Fruit fly (Drosophila melanogaster) whole organism, adult: Measurements from ENCODE around the gene CG17027.

Experiments
- CG11617 ChIP-seq: fragments of 200-800 bp; sonication (Bioruptor generic); optimal IDR thresholded peaks from 2 replicates; lab custom pipeline; 2017; ENCODE audit warnings: mild to moderate bottlenecking, missing biosample characterization, missing genetic modification reagents, missing genetic modification characterization
- CG12768 ChIP-seq: fragments of 200-800 bp; sonication (Bioruptor generic); optimal IDR thresholded peaks from 2 replicates; lab custom pipeline; 2017; ENCODE audit warnings: missing biosample characterization, missing genetic modification characterization, mild to moderate bottlenecking, moderate library complexity, missing genetic modification reagents
- CG14711 ChIP-seq: fragments of 200-800 bp; sonication (Bioruptor generic); optimal IDR thresholded peaks from 2 replicates; lab custom pipeline; 2018; ENCODE audit warnings: missing biosample characterization, mild to moderate bottlenecking, missing genetic modification characterization, moderate library complexity
- CG1620 ChIP-seq: fragments of 200-800 bp; sonication (Bioruptor generic); optimal IDR thresholded peaks from 2 replicates; lab custom pipeline; 2016; ENCODE audit warnings: missing biosample characterization, missing genetic modification characterization
- CG33017 ChIP-seq: fragments of 200-800 bp; sonication (Bioruptor generic); optimal IDR thresholded peaks from 2 replicates; lab custom pipeline; 2018; ENCODE audit warnings: missing biosample characterization, mild to moderate bottlenecking, missing genetic modification characterization, moderate library complexity
- CG5204 ChIP-seq: fragments of 200-800 bp; sonication (Bioruptor generic); optimal IDR thresholded peaks from 2 replicates; lab custom pipeline; 2016; ENCODE audit warnings: missing biosample characterization, missing genetic modification characterization
- CG7045 ChIP-seq: fragments of 200-800 bp; sonication (Bioruptor generic); optimal IDR thresholded peaks from 2 replicates; lab custom pipeline; 2017; ENCODE audit warnings: missing biosample characterization, mild to moderate bottlenecking, missing genetic modification characterization
- CG7101 ChIP-seq: fragments of 200-800 bp; sonication (Bioruptor generic); optimal IDR thresholded peaks from 2 replicates; lab custom pipeline; 2018; ENCODE audit warnings: missing biosample characterization, mild to moderate bottlenecking, missing genetic modification characterization, moderate library complexity
- Clk ChIP-seq: fragments of 200-800 bp; sonication (Bioruptor generic); optimal IDR thresholded peaks from 2 replicates; lab custom pipeline; 2017; ENCODE audit warnings: missing biosample characterization, missing genetic modification characterization
- Crg-1 ChIP-seq: fragments of 200-800 bp; sonication (Bioruptor generic); optimal IDR thresholded peaks from 2 replicates; lab custom pipeline; 2016; ENCODE audit warnings: missing biosample characterization, missing genetic modification characterization
- Hr96 ChIP-seq: fragments of 200-800 bp; sonication (Bioruptor generic); optimal IDR thresholded peaks from 2 replicates; lab custom pipeline; 2016; ENCODE audit warnings: missing biosample characterization, missing genetic modification characterization
- Mnt ChIP-seq: fragments of 200-800 bp; sonication (Bioruptor generic); optimal IDR thresholded peaks from 2 replicates; lab custom pipeline; 2016; ENCODE audit warnings: missing biosample characterization, mild to moderate bottlenecking, missing genetic modification characterization
- bab1 ChIP-seq: fragments of 200-800 bp; sonication (Bioruptor generic); optimal IDR thresholded peaks from 3 replicates; lab custom pipeline; 2019; ENCODE audit warnings: missing biosample characterization, mild to moderate bottlenecking, missing genetic modification characterization, moderate library complexity
- cic ChIP-seq: fragments of 200-800 bp; sonication (Bioruptor generic); optimal IDR thresholded peaks from 2 replicates; lab custom pipeline; 2017; ENCODE audit warnings: missing biosample characterization, mild to moderate bottlenecking, missing genetic modification characterization, moderate library complexity
- cnc ChIP-seq, 2 experiments: fragments of >200 bp; optimal IDR thresholded peaks; 2 replicates each; lab custom pipeline; 2017
- kay ChIP-seq: fragments of 200-800 bp; sonication (Bioruptor generic); peaks from one replicate; lab custom pipeline; 2016; ENCODE audit warnings: missing biosample characterization, missing genetic modification characterization, borderline replicate concordance
- ovo ChIP-seq: fragments of 200-800 bp; sonication (Bioruptor generic); optimal IDR thresholded peaks from 2 replicates; lab custom pipeline; 2016; ENCODE audit warnings: missing biosample characterization, missing genetic modification characterization
- pad ChIP-seq: fragments of 200-800 bp; sonication (Bioruptor generic); optimal IDR thresholded peaks from 3 replicates; lab custom pipeline; 2017; ENCODE audit warnings: missing biosample characterization, missing genetic modification characterization, mild to moderate bottlenecking, moderate library complexity, missing genetic modification reagents
- tj ChIP-seq: fragments of 200-800 bp; sonication (Bioruptor generic); optimal IDR thresholded peaks from 3 replicates; lab custom pipeline; 2017; ENCODE audit warnings: missing biosample characterization, mild to moderate bottlenecking, missing genetic modification characterization, moderate library complexity
- toe ChIP-seq: fragments of 200-800 bp; sonication (Bioruptor generic); optimal IDR thresholded peaks from 2 replicates; lab custom pipeline; 2016; ENCODE audit warnings: missing biosample characterization, missing genetic modification characterization

CG17027 gene

DNA sequence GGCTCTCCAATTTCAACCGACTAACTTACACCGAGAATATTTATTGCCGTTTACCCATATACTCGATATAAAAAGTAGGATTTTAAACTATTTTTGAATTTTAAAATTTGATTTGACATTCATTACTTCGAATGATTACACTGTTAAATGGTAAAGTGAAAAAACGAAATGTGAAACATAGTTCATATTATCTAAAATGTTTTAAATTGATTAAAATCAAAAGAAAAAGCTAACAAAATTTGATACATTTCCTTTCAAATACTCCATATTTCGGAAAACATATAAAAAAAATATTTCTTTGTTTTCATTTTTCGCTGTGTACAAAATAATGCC lies 38.3 kb downstream of the CG17027 start:
- TF ChIP-seq CG1620 (GFP tag; lab: Kevin White, UChicago): no peak
- no peak for TF ChIP-seq CG11617
- no peak for TF ChIP-seq kay (GFP tag; lab: Kevin White, UChicago)
- no peak for TF ChIP-seq Hr96 (GFP tag; lab: Kevin White, UChicago)
- no peak for TF ChIP-seq CG7101 (tag; lab: Kevin White, UChicago)
- no peak for TF ChIP-seq cic (GFP tag; lab: Kevin White, UChicago)
- no peak for TF ChIP-seq CG5204
- TF ChIP-seq CG33017: no peak
- no peak for TF ChIP-seq Crg-1 (GFP tag; lab: Kevin White, UChicago)
- no peak for TF ChIP-seq bab1
- TF ChIP-seq CG12768 (GFP tag; lab: Kevin White, UChicago): no peak
- no peak for TF ChIP-seq Mnt (GFP tag; lab: Kevin White, UChicago)
- no peak for TF ChIP-seq pad

DNA sequence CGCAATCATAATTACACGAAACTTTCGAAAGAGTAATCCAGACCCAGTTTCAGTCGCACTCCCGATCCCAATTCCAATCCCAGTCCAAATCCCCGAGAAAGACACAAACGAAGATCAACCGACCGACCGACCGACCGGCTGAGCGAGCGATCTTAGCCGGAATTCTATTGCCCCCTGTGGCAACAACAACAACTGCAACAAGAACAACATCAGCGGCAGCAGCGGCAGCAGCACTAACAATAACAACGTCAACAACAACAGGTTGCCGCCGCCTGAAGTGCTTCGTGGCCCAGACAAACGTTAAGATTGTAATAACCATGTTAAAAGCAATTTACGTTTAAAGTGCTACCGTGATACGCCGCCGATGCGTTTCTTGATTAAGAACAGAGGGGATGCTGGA lies 38.8 kb downstream of the CG17027 start:
- TF ChIP-seq tj (GFP tag; lab: Kevin White, UChicago) (no peak), CG14711 (tag; lab: Kevin White, UChicago) (no peak), CG7045 (GFP tag; lab: Kevin White, UChicago) (no peak), cnc (optimal IDR thresholded peaks at IDR 0.05; lab: Kevin White, UChicago) (no peak), CG7101 (tag; lab: Kevin White, UChicago) (no peak), CG33017 (no peak), bab1 (no peak), CG12768 (GFP tag; lab: Kevin White, UChicago) (no peak), kay (GFP tag; lab: Kevin White, UChicago) (no peak), toe (no peak), Clk (no peak), cic (GFP tag; lab: Kevin White, UChicago) (no peak), CG5204 (no peak), Crg-1 (GFP tag; lab: Kevin White, UChicago) (no peak), CG11617 (no peak), Hr96 (GFP tag; lab: Kevin White, UChicago) (no peak), Mnt (GFP tag; lab: Kevin White, UChicago) (no peak), ovo (GFP tag; lab: Kevin White, UChicago) (no peak)

DNA sequence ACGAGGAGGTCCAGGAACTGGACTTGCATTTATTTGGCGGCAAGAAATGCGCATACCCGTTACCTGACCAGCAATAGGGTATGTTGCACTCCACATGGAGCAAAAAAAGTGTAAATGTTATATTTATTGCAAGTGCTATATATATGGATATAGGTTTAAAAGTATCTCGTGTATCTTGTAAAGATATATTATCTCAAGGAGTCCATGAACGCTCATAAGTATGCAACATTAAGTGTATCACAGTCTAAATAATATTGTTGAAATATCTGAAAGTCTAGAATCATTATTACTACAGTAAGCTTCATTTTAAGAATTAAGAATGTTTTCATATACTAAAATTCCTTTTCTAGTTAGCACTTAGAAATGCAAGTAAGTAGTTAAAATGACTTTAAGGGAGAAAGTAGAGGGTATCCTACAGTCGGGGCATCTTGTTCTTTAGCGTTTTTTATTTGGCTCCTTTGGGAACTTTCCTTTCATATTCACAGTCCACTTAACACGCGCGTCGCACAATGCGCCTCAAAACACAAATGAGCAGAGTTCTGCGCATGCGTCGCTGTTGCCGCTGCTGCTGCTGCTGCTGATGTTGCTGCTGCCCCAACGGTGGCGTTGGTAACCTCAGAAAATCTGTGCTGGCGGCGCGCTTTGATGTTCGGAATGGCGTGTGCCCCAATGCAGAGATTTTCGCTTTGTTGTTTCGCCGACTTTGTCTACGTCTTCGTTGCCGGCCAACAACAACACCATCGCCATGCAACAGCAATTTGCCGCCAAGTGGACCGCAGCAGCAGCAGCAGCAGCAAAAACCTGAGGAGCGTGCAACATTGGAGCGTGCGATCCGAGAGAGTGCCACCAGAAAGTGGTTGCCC lies 39.5 kb downstream of the CG17027 start:
- TF ChIP-seq cnc (optimal IDR thresholded peaks at IDR 0.05; lab: Kevin White, UChicago) (no peak), cic (GFP tag; lab: Kevin White, UChicago) (no peak), CG14711 (tag; lab: Kevin White, UChicago) (no peak), tj (GFP tag; lab: Kevin White, UChicago) (no peak), Mnt (GFP tag; lab: Kevin White, UChicago) (no peak), pad (no peak), CG33017 (no peak), kay (GFP tag; lab: Kevin White, UChicago) (no peak), CG7101 (tag; lab: Kevin White, UChicago) (no peak)

DNA sequence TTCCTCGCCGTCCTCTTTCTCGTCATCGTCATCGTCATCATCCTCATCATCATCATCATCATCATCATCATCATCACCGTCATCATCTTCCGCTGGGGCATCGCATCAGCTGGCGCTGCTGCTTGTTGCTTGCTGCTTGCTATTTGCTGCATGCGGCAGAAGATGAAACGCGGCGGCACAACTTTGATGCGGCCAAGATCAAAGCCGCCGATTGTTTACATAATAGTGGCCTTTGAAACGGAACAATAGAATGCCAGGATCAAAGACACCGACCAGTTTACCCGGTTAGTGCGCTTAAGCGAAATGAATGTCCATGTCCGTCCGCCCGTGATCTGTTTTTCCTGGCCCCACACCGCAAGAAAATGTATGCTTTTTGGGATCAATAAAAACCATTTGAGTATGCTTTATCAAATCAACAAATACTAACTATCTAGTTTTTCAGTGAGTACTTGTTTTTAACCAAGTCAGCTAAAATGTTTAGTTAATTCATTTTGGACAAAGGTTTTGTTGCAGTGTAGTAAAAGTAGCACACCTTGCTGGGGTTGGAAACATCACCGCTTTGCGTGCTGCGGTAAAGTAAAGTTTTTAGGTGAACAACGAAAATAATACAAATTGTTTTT lies 41.3 kb downstream of the CG17027 start:
- no peak for TF ChIP-seq Hr96 (GFP tag; lab: Kevin White, UChicago)
- TF ChIP-seq Crg-1 (GFP tag; lab: Kevin White, UChicago): no peak
- no peak for TF ChIP-seq CG1620 (GFP tag; lab: Kevin White, UChicago)
- TF ChIP-seq CG12768 (GFP tag; lab: Kevin White, UChicago): no peak
- no peak for TF ChIP-seq CG7045 (GFP tag; lab: Kevin White, UChicago)
- TF ChIP-seq pad: no peak
- no peak for TF ChIP-seq CG33017
- no peak for TF ChIP-seq ovo (GFP tag; lab: Kevin White, UChicago)
- no peak for TF ChIP-seq tj (GFP tag; lab: Kevin White, UChicago)
- TF ChIP-seq cnc (optimal IDR thresholded peaks at IDR 0.05; lab: Kevin White, UChicago): no peak

DNA sequence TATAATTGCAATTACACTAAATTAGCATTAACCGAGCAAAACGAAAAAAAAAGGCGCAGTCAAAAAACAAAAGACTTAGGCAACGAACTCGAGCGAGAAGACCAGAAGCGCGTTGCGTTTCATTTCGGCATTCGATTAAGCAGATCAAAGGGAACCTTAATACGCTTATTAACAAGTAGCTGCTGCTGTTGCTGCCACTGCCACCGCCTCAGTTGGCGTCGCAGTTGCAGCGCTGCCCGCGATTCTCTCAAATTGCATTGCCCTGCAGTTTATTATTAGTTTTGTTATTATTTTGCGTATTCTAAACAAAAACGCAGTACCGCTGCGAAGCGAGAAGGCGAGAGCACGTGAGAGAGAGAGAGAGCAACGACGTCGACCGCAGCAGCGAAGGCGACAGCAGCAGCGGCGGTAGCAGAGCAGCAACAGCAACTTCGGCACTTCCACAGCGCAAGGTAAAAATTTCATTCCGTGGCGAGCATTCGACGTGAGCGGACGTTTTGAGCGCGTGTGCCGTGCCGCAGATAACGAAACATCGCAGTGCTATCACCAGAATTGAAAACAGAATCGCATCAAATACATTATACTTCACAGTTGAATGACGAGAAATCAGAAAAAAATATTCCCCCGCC lies 43.2 kb downstream of the CG17027 start, which contains the start of gene Notum:
TSS of gene Notum (plus strand) at position 461 of the 629 bp plus-strand sequence.
- TF ChIP-seq kay (GFP tag; lab: Kevin White, UChicago) (no peak), CG7101 (tag; lab: Kevin White, UChicago) (no peak), cic (GFP tag; lab: Kevin White, UChicago) (no peak), CG14711 (tag; lab: Kevin White, UChicago) (no peak), CG1620 (GFP tag; lab: Kevin White, UChicago) (no peak), CG33017 (no peak), Mnt (GFP tag; lab: Kevin White, UChicago) (no peak), ovo (GFP tag; lab: Kevin White, UChicago) (no peak), CG7045 (GFP tag; lab: Kevin White, UChicago) (no peak), Crg-1 (GFP tag; lab: Kevin White, UChicago) (no peak), bab1 (no peak), Hr96 (GFP tag; lab: Kevin White, UChicago) (no peak), CG12768 (GFP tag; lab: Kevin White, UChicago) (no peak), cnc (optimal IDR thresholded peaks at IDR 0.05; lab: Kevin White, UChicago) (no peak), Clk (no peak), tj (GFP tag; lab: Kevin White, UChicago) (no peak), CG11617 (no peak), CG5204 (no peak), toe (no peak), pad (no peak)
